Fruit fly (Drosophila melanogaster) whole organism, embryonic: ENCODE results near the gene CG33191.

ENCODE experiments used
- Abd-B ChIP-seq: fragments of 200-800 bp; sonication (Bioruptor generic); optimal IDR thresholded peaks from 2 replicates; lab custom pipeline; 2018; ENCODE audit warnings: missing biosample characterization, mild to moderate bottlenecking, missing genetic modification characterization, moderate library complexity
- Adf1 ChIP-seq: fragments of 200-800 bp; sonication (Bioruptor generic); IDR thresholded peaks from 2 replicates; pipeline ENCODE4 v1.3.6; 2022; ENCODE audit warnings: missing biosample characterization, missing genetic modification characterization
- Asciz ChIP-seq: fragments of 200-800 bp; sonication (Bioruptor generic); optimal IDR thresholded peaks from 2 replicates; lab custom pipeline; 2017; ENCODE audit warnings: missing biosample characterization, mild to moderate bottlenecking, missing genetic modification characterization, missing genetic modification reagents
- Awh ChIP-seq: fragments of 200-800 bp; sonication (Bioruptor generic); IDR thresholded peaks from 2 replicates; pipeline ENCODE4, ENCODE4 v1.3.6; 2022; ENCODE audit warnings: missing biosample characterization, missing genetic modification characterization
- BEAF-32 ChIP-seq: fragments of 200-800 bp; sonication (Bioruptor generic); optimal IDR thresholded peaks from 3 replicates; lab custom pipeline; 2017; ENCODE audit warnings: missing biosample characterization, missing genetic modification characterization, mild to moderate bottlenecking, moderate library complexity, missing genetic modification reagents
- CG10959 ChIP-seq: fragments of 200-800 bp; sonication (Bioruptor generic); IDR thresholded peaks from 2 replicates; pipeline ENCODE4 v1.3.6; 2022; ENCODE audit warnings: missing biosample characterization, missing genetic modification characterization
- CG11696 ChIP-seq: fragments of 200-800 bp; sonication (Bioruptor generic); IDR thresholded peaks from 2 replicates; pipeline ENCODE4 v1.3.6; 2022; ENCODE audit warnings: missing biosample characterization, missing genetic modification characterization
- CG12236 ChIP-seq: fragments of 200-800 bp; sonication (Bioruptor generic); optimal IDR thresholded peaks from 2 replicates; lab custom pipeline; 2016; ENCODE audit warnings: missing biosample characterization, missing genetic modification characterization
- CG15601 ChIP-seq: fragments of 200-800 bp; sonication (Bioruptor generic); optimal IDR thresholded peaks from 3 replicates; lab custom pipeline; 2019; ENCODE audit warnings: missing biosample characterization, mild to moderate bottlenecking, missing genetic modification characterization, moderate library complexity
- CG15696 ChIP-seq: fragments of 200-800 bp; sonication (Bioruptor generic); optimal IDR thresholded peaks from 2 replicates; lab custom pipeline; 2019; ENCODE audit warnings: missing biosample characterization, mild to moderate bottlenecking, missing genetic modification characterization, moderate library complexity
- CG17186 ChIP-seq: fragments of 200-800 bp; sonication (Bioruptor generic); optimal IDR thresholded peaks from 3 replicates; lab custom pipeline; 2017; ENCODE audit warnings: missing biosample characterization, missing genetic modification reagents, missing genetic modification characterization
- CG17361 ChIP-seq: fragments of 200-800 bp; sonication (Bioruptor generic); IDR thresholded peaks from 3 replicates; pipeline ENCODE4 v1.3.6; 2022; ENCODE audit warnings: missing biosample characterization, missing genetic modification characterization
- CG17802 ChIP-seq: fragments of 200-800 bp; sonication (Bioruptor generic); optimal IDR thresholded peaks from 2 replicates; lab custom pipeline; 2018; ENCODE audit warnings: missing biosample characterization, mild to moderate bottlenecking, missing genetic modification characterization, moderate library complexity
- CG2116 ChIP-seq: fragments of 200-800 bp; sonication (Bioruptor generic); optimal IDR thresholded peaks from 3 replicates; lab custom pipeline; 2018; ENCODE audit warnings: missing biosample characterization, mild to moderate bottlenecking, missing genetic modification characterization
- CG2889 ChIP-seq: fragments of 200-800 bp; sonication (Bioruptor generic); IDR thresholded peaks from 3 replicates; pipeline ENCODE4 v1.3.6; 2022; ENCODE audit warnings: missing biosample characterization, missing genetic modification characterization
- CG30403 ChIP-seq: fragments of 200-800 bp; sonication (Bioruptor generic); optimal IDR thresholded peaks from 3 replicates; lab custom pipeline; 2016; ENCODE audit warnings: missing biosample characterization, missing genetic modification characterization
- CG31441 ChIP-seq: fragments of 200-800 bp; sonication (Bioruptor generic); IDR thresholded peaks from 2 replicates; pipeline ENCODE4 v1.3.6; 2022; ENCODE audit warnings: missing biosample characterization, missing genetic modification characterization
- CG3726 ChIP-seq: fragments of 200-800 bp; sonication (Bioruptor generic); IDR thresholded peaks from 3 replicates; pipeline ENCODE4, ENCODE4 v1.3.6; 2022; ENCODE audit warnings: missing biosample characterization, missing genetic modification characterization
- CG4617 ChIP-seq: fragments of 200-800 bp; sonication (Bioruptor generic); optimal IDR thresholded peaks from 3 replicates; lab custom pipeline; 2016; ENCODE audit warnings: missing biosample characterization, missing genetic modification characterization, borderline replicate concordance
- CG6791 ChIP-seq: fragments of 200-800 bp; sonication (Bioruptor generic); IDR thresholded peaks from 3 replicates; pipeline ENCODE4 v1.3.6; 2022; ENCODE audit warnings: missing biosample characterization, missing genetic modification characterization; ENCODE audit not compliant: partially characterized antibody
- CG8388 ChIP-seq: fragments of 200-800 bp; sonication (Bioruptor generic); optimal IDR thresholded peaks from 2 replicates; lab custom pipeline; 2019; ENCODE audit warnings: missing biosample characterization, mild to moderate bottlenecking, missing genetic modification characterization, moderate library complexity
- Camta ChIP-seq: fragments of 200-800 bp; sonication (Bioruptor generic); optimal IDR thresholded peaks from 2 replicates; lab custom pipeline; 2016; ENCODE audit warnings: missing biosample characterization, missing genetic modification characterization
- E2f1 ChIP-seq: fragments of 200-800 bp; sonication (Bioruptor generic); IDR thresholded peaks from 2 replicates; pipeline ENCODE4 v1.3.6; 2022; ENCODE audit warnings: missing biosample characterization, missing genetic modification characterization
- H15 ChIP-seq: fragments of 200-800 bp; sonication (Bioruptor generic); IDR thresholded peaks from 3 replicates; pipeline ENCODE4 v1.3.6; 2022; ENCODE audit warnings: missing biosample characterization, missing genetic modification characterization
- HLHmδ ChIP-seq: fragments of 200-800 bp; sonication (Bioruptor generic); optimal IDR thresholded peaks from 2 replicates; lab custom pipeline; 2018; ENCODE audit warnings: missing biosample characterization, mild to moderate bottlenecking, missing genetic modification characterization, moderate library complexity
- Hand ChIP-seq: fragments of 200-800 bp; sonication (Bioruptor generic); optimal IDR thresholded peaks from 2 replicates; lab custom pipeline; 2017; ENCODE audit warnings: mild to moderate bottlenecking, missing biosample characterization, missing genetic modification reagents, missing genetic modification characterization
- HmgD ChIP-seq: fragments of 200-800 bp; sonication (Bioruptor generic); optimal IDR thresholded peaks from 3 replicates; lab custom pipeline; 2016; ENCODE audit warnings: missing biosample characterization, missing genetic modification characterization
- MBD-R2 ChIP-seq: fragments of 200-800 bp; sonication (Bioruptor generic); IDR thresholded peaks from 2 replicates; pipeline ENCODE4 v1.3.6; 2022; ENCODE audit warnings: missing biosample characterization, missing genetic modification characterization
- NC2α ChIP-seq: fragments of 200-800 bp; sonication (Bioruptor generic); optimal IDR thresholded peaks from 2 replicates; lab custom pipeline; 2016; ENCODE audit warnings: missing biosample characterization, missing genetic modification characterization
- NC2β ChIP-seq: fragments of 200-800 bp; sonication (Bioruptor generic); optimal IDR thresholded peaks from 2 replicates; lab custom pipeline; 2016; ENCODE audit warnings: missing biosample characterization, missing genetic modification characterization
- Ssrp ChIP-seq: fragments of 200-800 bp; sonication (Bioruptor generic); optimal IDR thresholded peaks from 2 replicates; lab custom pipeline; 2018; ENCODE audit warnings: missing biosample characterization, mild to moderate bottlenecking, missing genetic modification characterization, moderate library complexity
- Vsx1 ChIP-seq: fragments of 200-800 bp; sonication (Bioruptor generic); optimal IDR thresholded peaks from 2 replicates; lab custom pipeline; 2017; ENCODE audit warnings: missing biosample characterization, mild to moderate bottlenecking, missing genetic modification characterization, missing genetic modification reagents
- ara ChIP-seq: fragments of 200-800 bp; sonication (Bioruptor generic); IDR thresholded peaks from 2 replicates; pipeline ENCODE4 v1.3.6; 2022; ENCODE audit warnings: missing biosample characterization, missing genetic modification characterization
- ato ChIP-seq: fragments of 200-800 bp; sonication (Bioruptor generic); IDR thresholded peaks from 2 replicates; pipeline ENCODE4 v1.3.6; 2022; ENCODE audit warnings: missing biosample characterization, missing genetic modification characterization; ENCODE audit not compliant: partially characterized antibody
- bab2 ChIP-seq: fragments of 200-800 bp; sonication (Bioruptor generic); optimal IDR thresholded peaks from 2 replicates; lab custom pipeline; 2016; ENCODE audit warnings: missing biosample characterization, missing genetic modification characterization
- chn ChIP-seq: fragments of 200-800 bp; sonication (Bioruptor generic); optimal IDR thresholded peaks from 2 replicates; lab custom pipeline; 2016; ENCODE audit warnings: missing biosample characterization, missing genetic modification characterization
- dan ChIP-seq: fragments of 200-800 bp; sonication (Bioruptor generic); IDR thresholded peaks from 2 replicates; pipeline ENCODE4 v1.3.6; 2022; ENCODE audit warnings: missing biosample characterization, missing genetic modification characterization
- dm ChIP-seq: fragments of 200-800 bp; sonication (Bioruptor generic); optimal IDR thresholded peaks from 3 replicates; lab custom pipeline; 2016; ENCODE audit warnings: missing biosample characterization, missing genetic modification characterization
- dysf ChIP-seq: fragments of 200-800 bp; sonication (Bioruptor generic); IDR thresholded peaks from 3 replicates; pipeline ENCODE4 v1.3.6; 2022; ENCODE audit warnings: missing biosample characterization, missing genetic modification characterization
- emc ChIP-seq: fragments of 200-800 bp; sonication (Bioruptor generic); optimal IDR thresholded peaks from 2 replicates; lab custom pipeline; 2016; ENCODE audit warnings: missing biosample characterization, missing genetic modification characterization
- eve ChIP-seq, 2 experiments: fragments of >200 bp; optimal IDR thresholded peaks; 2 replicates each; lab custom pipeline; 2017; ENCODE audit warnings: missing biosample characterization in 2 of 2, missing genetic modification characterization in 2 of 2
- lab ChIP-seq: fragments of 200-800 bp; sonication (Bioruptor generic); optimal IDR thresholded peaks from 3 replicates; lab custom pipeline; 2017; ENCODE audit warnings: missing biosample characterization, missing genetic modification characterization, mild to moderate bottlenecking, moderate library complexity, missing genetic modification reagents
- lov ChIP-seq, 2 experiments: fragments of 200-800 bp in 1 of 2; fragments of >200 bp in 1 of 2; sonication (Bioruptor generic) in 1 of 2; IDR thresholded peaks in 1 of 2; optimal IDR thresholded peaks in 1 of 2; 2 replicates in 1 of 2; 3 replicates in 1 of 2; pipeline versions ENCODE4 v1.3.6 to Lab custom; 2017 to 2022; ENCODE audit warnings: missing biosample characterization in 1 of 2, missing genetic modification characterization in 1 of 2
- nom ChIP-seq: fragments of 200-800 bp; sonication (Bioruptor generic); optimal IDR thresholded peaks from 2 replicates; lab custom pipeline; 2017; ENCODE audit warnings: missing biosample characterization, missing genetic modification characterization, mild to moderate bottlenecking, moderate library complexity, missing genetic modification reagents
- otp ChIP-seq: fragments of 200-800 bp; sonication (Bioruptor generic); IDR thresholded peaks from 3 replicates; pipeline ENCODE4, ENCODE4 v1.3.6; 2022; ENCODE audit warnings: missing biosample characterization, missing genetic modification characterization
- pho ChIP-seq: fragments of 200-800 bp; sonication (Bioruptor generic); optimal IDR thresholded peaks from 2 replicates; lab custom pipeline; 2016; ENCODE audit warnings: missing biosample characterization, missing genetic modification characterization
- phol ChIP-seq: fragments of 200-800 bp; sonication (Bioruptor generic); optimal IDR thresholded peaks from 3 replicates; lab custom pipeline; 2018; ENCODE audit warnings: missing biosample characterization, mild to moderate bottlenecking, missing genetic modification characterization, moderate library complexity
- toy ChIP-seq: fragments of 200-800 bp; sonication (Bioruptor generic); IDR thresholded peaks from 2 replicates; pipeline ENCODE4 v1.3.6; 2022; ENCODE audit warnings: missing biosample characterization, missing genetic modification characterization
- wor ChIP-seq: fragments of 200-800 bp; sonication (Bioruptor generic); IDR thresholded peaks from 2 replicates; pipeline ENCODE4 v1.3.6; 2022; ENCODE audit warnings: missing biosample characterization, missing genetic modification characterization

CG33191 gene

DNA sequence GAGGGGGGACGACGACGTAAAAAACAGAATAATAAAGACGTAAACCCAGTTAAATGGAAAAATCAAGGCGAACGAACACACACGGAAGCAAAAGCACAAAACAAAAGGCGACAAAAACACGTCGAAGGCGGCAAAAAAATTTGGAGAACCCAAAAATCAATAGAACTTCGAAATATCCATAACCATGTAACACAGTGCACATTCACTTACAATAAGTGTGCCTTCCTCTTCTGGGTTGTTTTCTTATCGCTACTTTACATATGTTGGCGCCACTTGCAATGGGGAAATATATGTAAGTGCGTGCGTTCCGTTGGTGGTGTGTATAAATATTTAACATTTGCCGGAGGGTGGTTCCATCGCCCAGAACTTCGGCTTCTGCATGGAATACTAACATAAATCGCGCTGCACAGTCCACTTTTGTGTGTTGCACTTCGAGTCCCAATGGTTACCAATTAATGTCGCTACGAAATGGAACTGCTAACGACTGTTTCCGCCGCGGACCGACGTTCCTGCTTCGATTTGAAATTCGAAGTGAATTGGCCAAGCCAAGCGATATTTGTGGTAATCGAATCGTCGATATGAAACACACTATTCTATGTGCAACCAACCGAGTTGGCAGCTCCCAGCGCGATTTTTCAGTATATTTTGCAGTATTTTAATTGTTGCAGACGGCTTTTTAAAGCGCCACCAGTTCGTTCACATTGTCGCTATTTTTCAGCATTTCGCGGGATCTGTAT, 32.4 kb downstream of the CG33191 start, which contains the start of the genes CG9801 and Nasp (continued):
- no peak for TF ChIP-seq ara (GFP tag; lab: Robert Waterston, UW)
- no peak for TF ChIP-seq Asciz (GFP tag; lab: Kevin White, UChicago)
- peak; percentile 47 for TF ChIP-seq CG4617
- TF ChIP-seq lov (optimal IDR thresholded peaks at IDR 0.05; lab: Kevin White, UChicago) = no peak
- no peak for TF ChIP-seq lov (GFP tag; IDR thresholded peaks at IDR 0.05; lab: Robert Waterston, UW)
- no peak for TF ChIP-seq otp
- peak; percentile 63 for TF ChIP-seq lab (GFP tag; lab: Kevin White, UChicago)
- TF ChIP-seq CG12236 (GFP tag; lab: Kevin White, UChicago) = no peak
- TF ChIP-seq emc (GFP tag; lab: Kevin White, UChicago) = no peak
- no peak for TF ChIP-seq Adf1 (GFP tag; lab: Robert Waterston, UW)
- TF ChIP-seq Ssrp (tag; lab: Kevin White, UChicago) = no peak
- TF ChIP-seq CG15601 = peak; percentile 44
- TF ChIP-seq NC2α = no peak
- TF ChIP-seq CG3726 (GFP tag; lab: Robert Waterston, UW) = 0 out of 3 replicates have a peak, but pooled peaks have one; percentile 9
- peak; percentile 81 for TF ChIP-seq BEAF-32 (GFP tag; lab: Kevin White, UChicago)
- TF ChIP-seq Hand (GFP tag; lab: Kevin White, UChicago) = no peak
- TF ChIP-seq CG15696 (tag; lab: Kevin White, UChicago) = peak; percentile 14
- peak; percentile 52 for TF ChIP-seq HmgD (GFP tag; lab: Kevin White, UChicago)
- TF ChIP-seq Camta = no peak
- TF ChIP-seq CG17186 (GFP tag; lab: Kevin White, UChicago) = peak; percentile 59
- TF ChIP-seq phol (tag; lab: Kevin White, UChicago) = peak; percentile 42
- no peak; the same call in 2 of the 3 replicates for TF ChIP-seq CG17361 (GFP tag; lab: Robert Waterston, UW)
- TF ChIP-seq CG30403 (GFP tag; lab: Kevin White, UChicago) = peak; percentile 31
- no peak for TF ChIP-seq bab2 (GFP tag; lab: Kevin White, UChicago)
- no peak for TF ChIP-seq wor (GFP tag; lab: Robert Waterston, UW)
- TF ChIP-seq CG8388 (GFP tag; lab: Kevin White, UChicago) = no peak
- TF ChIP-seq CG10959 = no peak
- peak; percentile 42; the same call in 1 of the 2 replicates for TF ChIP-seq E2f1 (GFP tag; lab: Robert Waterston, UW)
- peak; percentile 35 for TF ChIP-seq dm (GFP tag; lab: Kevin White, UChicago)
- no peak for TF ChIP-seq nom (GFP tag; lab: Kevin White, UChicago)
- peak; percentile 83 for TF ChIP-seq CG2116 (GFP tag; lab: Kevin White, UChicago)
- no peak for TF ChIP-seq CG17802 (tag; lab: Kevin White, UChicago)
- TF ChIP-seq CG31441 (GFP tag; lab: Robert Waterston, UW) = peak; percentile 20; the same call in 1 of the 2 replicates
- TF ChIP-seq CG6791 (GFP tag; lab: Robert Waterston, UW) = peak; percentile 76
- peak; percentile 62 for TF ChIP-seq NC2β (GFP tag; lab: Kevin White, UChicago)
- peak; percentile 20 for TF ChIP-seq HLHmδ
- TF ChIP-seq dysf (GFP tag; lab: Robert Waterston, UW) = 0 out of 3 replicates have a peak, but pooled peaks have one; percentile 23
- TF ChIP-seq toy = no peak
- peak in 1 of 2 experiments; percentile 26 for TF ChIP-seq eve (GFP tag; optimal IDR thresholded peaks at IDR 0.05; lab: Kevin White, UChicago)
- no peak for TF ChIP-seq Awh (GFP tag; lab: Robert Waterston, UW)
- TF ChIP-seq H15 = no peak
- TF ChIP-seq chn = peak; percentile 45
- TF ChIP-seq Abd-B = peak; percentile 36
- peak; percentile 14 for TF ChIP-seq pho
- no peak for TF ChIP-seq dan (GFP tag; lab: Robert Waterston, UW)
- no peak for TF ChIP-seq CG2889 (GFP tag; lab: Robert Waterston, UW)
- TF ChIP-seq Vsx1 (GFP tag; lab: Kevin White, UChicago) = no peak
- TF ChIP-seq MBD-R2 (GFP tag; lab: Robert Waterston, UW) = peak; percentile 77
- TF ChIP-seq CG11696 (GFP tag; lab: Robert Waterston, UW) = 0 out of 2 replicates have a peak, but pooled peaks have one; percentile 6
- peak; percentile 63; the same call in 1 of the 2 replicates for TF ChIP-seq ato (GFP tag; lab: Robert Waterston, UW)
